Worm (Caenorhabditis elegans) whole organism, young adult: ENCODE measurements around the gene ced-2.

Source experiments
- F39B2.1 ChIP-seq: fragments of 200-800 bp; sonication (Bioruptor generic); IDR thresholded peaks from 2 replicates; pipeline ENCODE4 v1.3.6; 2022; ENCODE audit warnings: missing genetic modification reagents, missing genetic modification characterization, missing compliant biosample characterization
- aptf-3 ChIP-seq: fragments of 200-800 bp; sonication (Bioruptor generic); IDR thresholded peaks from 2 replicates; pipeline ENCODE4 v1.3.6; 2022; ENCODE audit warnings: missing genetic modification characterization, missing compliant biosample characterization
- cebp-1 ChIP-seq, 2 experiments: fragments of 200-800 bp in 1 of 2; sonication (Bioruptor generic) in 1 of 2; sonication (generic microtip) in 1 of 2; IDR thresholded peaks in 1 of 2; optimal IDR thresholded peaks in 1 of 2; 2 replicates each; pipeline versions ENCODE4 v1.3.6 to Lab custom; 2017 to 2022; ENCODE audit warnings: missing compliant biosample characterization in 2 of 2, missing genetic modification characterization in 2 of 2, mild to moderate bottlenecking in 1 of 2, missing genetic modification reagents in 1 of 2, moderate library complexity in 1 of 2
- dpl-1 ChIP-seq: fragments of 150-350 bp; optimal IDR thresholded peaks from 2 replicates; lab custom pipeline; 2014; ENCODE audit warnings: missing biosample characterization, missing genetic modification reagents, missing genetic modification characterization
- gei-17 ChIP-seq: fragments of 200-800 bp; sonication (Bioruptor generic); optimal IDR thresholded peaks from 2 replicates; lab custom pipeline; 2018; ENCODE audit warnings: mild to moderate bottlenecking, missing genetic modification characterization, missing compliant biosample characterization
- lin-40 ChIP-seq: sonication (generic microtip); optimal IDR thresholded peaks from 2 replicates; lab custom pipeline; 2016; ENCODE audit warnings: missing genetic modification characterization, mild to moderate bottlenecking, missing compliant biosample characterization, missing genotype, missing genetic modification reagents
- lsl-1 ChIP-seq: fragments of 200-800 bp; sonication (Bioruptor generic); optimal IDR thresholded peaks from 2 replicates; lab custom pipeline; 2018; ENCODE audit warnings: mild to moderate bottlenecking, missing genetic modification characterization, moderate library complexity, missing compliant biosample characterization
- nfya-2 ChIP-seq: fragments of 200-800 bp; sonication (Bioruptor generic); IDR thresholded peaks from 2 replicates; pipeline ENCODE4 v1.3.6; 2022; ENCODE audit warnings: missing genetic modification reagents, missing genetic modification characterization, missing compliant biosample characterization
- nhr-90 ChIP-seq: sonication (generic microtip); optimal IDR thresholded peaks from 2 replicates; lab custom pipeline; 2016; ENCODE audit warnings: missing genotype, mild to moderate bottlenecking, missing genetic modification characterization, missing compliant biosample characterization
- pha-4 ChIP-seq: fragments of 150-350 bp; sonication (generic microtip); optimal IDR thresholded peaks from 2 replicates; lab custom pipeline; 2014; ENCODE audit warnings: missing biosample characterization, missing genetic modification reagents, missing genetic modification characterization
- snpc-3.4 ChIP-seq: sonication (generic microtip); optimal IDR thresholded peaks from 2 replicates; lab custom pipeline; 2017; ENCODE audit warnings: missing genetic modification characterization, mild to moderate bottlenecking, missing compliant biosample characterization, antibody characterized with exemption, moderate library complexity, missing genotype, missing genetic modification reagents
- somi-1 ChIP-seq: fragments of 200-800 bp; sonication (Bioruptor generic); optimal IDR thresholded peaks from 2 replicates; lab custom pipeline; 2018; ENCODE audit warnings: mild to moderate bottlenecking, missing genetic modification characterization, missing compliant biosample characterization
- tbp1 ChIP-seq: fragments of 200-800 bp; sonication (Bioruptor generic); optimal IDR thresholded peaks from 2 replicates; lab custom pipeline; 2018; ENCODE audit warnings: mild to moderate bottlenecking, missing genetic modification characterization, missing compliant biosample characterization
- ztf-22 ChIP-seq: fragments of 200-800 bp; sonication (Bioruptor generic); optimal IDR thresholded peaks from 2 replicates; lab custom pipeline; 2018; ENCODE audit warnings: mild to moderate bottlenecking, missing genetic modification characterization, moderate library complexity, missing compliant biosample characterization

ce11 chrIV:1613592-1613991 is 16.5 kb downstream of the ced-2 start, which contains the start of gene nhr-122:
- TF ChIP-seq F39B2.1 (GFP tag; lab: Robert Waterston, UW) (no peak), tbp1 (GFP tag; lab: Kevin White, UChicago) (no peak), somi-1 (GFP tag; lab: Kevin White, UChicago) (no peak), lin-40 (tag; lab: Kevin White, UChicago) (no peak), lsl-1 (GFP tag; lab: Kevin White, UChicago) (no peak), nfya-2 (GFP tag; lab: Robert Waterston, UW) (no peak), nhr-90 (no peak), ztf-22 (GFP tag; lab: Kevin White, UChicago) (no peak), snpc-3.4 (tag; lab: Kevin White, UChicago) (no peak), cebp-1 (GFP tag; IDR thresholded peaks at IDR 0.05; lab: Robert Waterston, UW) (no peak), cebp-1 (tag; optimal IDR thresholded peaks at IDR 0.05; lab: Kevin White, UChicago) (no peak), gei-17 (GFP tag; lab: Kevin White, UChicago) (no peak), aptf-3 (GFP tag; lab: Robert Waterston, UW) (no peak), pha-4 (tag; lab: Kevin White, UChicago) (no peak), dpl-1 (no peak)
